Fruit fly (Drosophila melanogaster): ENCODE measurements around the gene lmgA.

The lmgA gene

dm6 chr2L:8514748-8515147 is 13.7 kb downstream of the lmgA start, which contains the start of the genes CG13097 and PIG-U (continued):
- no peak for TF ChIP-seq Tbp (GFP tag; optimal IDR thresholded peaks at IDR 0.05)
- TF ChIP-seq CG17829 (tag; optimal IDR thresholded peaks at IDR 0.05): peak; percentile 90
- peak; percentile 77 for TF ChIP-seq grau (tag; optimal IDR thresholded peaks at IDR 0.05)
- no peak for TF ChIP-seq bigmax (GFP tag; optimal IDR thresholded peaks at IDR 0.05)
- TF ChIP-seq z (GFP tag; IDR thresholded peaks at IDR 0.05): no peak
- peak; percentile 74 for TF ChIP-seq pho (GFP tag; optimal IDR thresholded peaks at IDR 0.05)
- TF ChIP-seq Hr78 (GFP tag; optimal IDR thresholded peaks at IDR 0.05): no peak
- TF ChIP-seq CG11560 (tag; IDR thresholded peaks at IDR 0.05): 0 out of 3 replicates have a peak, but pooled peaks have one; percentile 50
- TF ChIP-seq psq (GFP tag; optimal IDR thresholded peaks at IDR 0.05): peak; percentile 55
- TF ChIP-seq hbn (GFP tag; IDR thresholded peaks at IDR 0.05; ENCODE audit: partially characterized antibody): peak; percentile 96
- TF ChIP-seq CG2202 (tag; optimal IDR thresholded peaks at IDR 0.05): peak; percentile 55
- no peak for TF ChIP-seq CG15011 (GFP tag; optimal IDR thresholded peaks at IDR 0.05)
- peak; percentile 18 for TF ChIP-seq CG1603 (tag; optimal IDR thresholded peaks at IDR 0.05)
- TF ChIP-seq NC2β (GFP tag; optimal IDR thresholded peaks at IDR 0.05): peak; percentile 61
- TF ChIP-seq CG2678 (tag; optimal IDR thresholded peaks at IDR 0.05): no peak
- TF ChIP-seq Hand (GFP tag; optimal IDR thresholded peaks at IDR 0.05): peak; percentile 59
- TF ChIP-seq CG30403 (GFP tag; optimal IDR thresholded peaks at IDR 0.05): peak; percentile 92
- TF ChIP-seq CG10979 (tag; optimal IDR thresholded peaks at IDR 0.05): peak; percentile 72
- peak; percentile 84 for TF ChIP-seq tup (GFP tag; optimal IDR thresholded peaks at IDR 0.05)
- TF ChIP-seq al (GFP tag; IDR thresholded peaks at IDR 0.05): peak; percentile 80
- TF ChIP-seq CG13894 (tag; optimal IDR thresholded peaks at IDR 0.05): peak; percentile 86
- TF ChIP-seq sd (tag; optimal IDR thresholded peaks at IDR 0.05): no peak
- peak; percentile 38 for TF ChIP-seq sima (GFP tag; optimal IDR thresholded peaks at IDR 0.05)
- peak; percentile 53; the same call in 1 of the 2 replicates for TF ChIP-seq CG4360 (GFP tag; IDR thresholded peaks at IDR 0.05)
- TF ChIP-seq sna (GFP tag; IDR thresholded peaks at IDR 0.05; ENCODE audit: partially characterized antibody): peak; percentile 98
- TF ChIP-seq sisA (GFP tag; IDR thresholded peaks at IDR 0.05): peak; percentile 76
- TF ChIP-seq CG14965 (GFP tag; optimal IDR thresholded peaks at IDR 0.05; ENCODE audit: borderline replicate concordance): no peak
- no peak; the same call in 1 of the 3 replicates for TF ChIP-seq Optix (GFP tag; IDR thresholded peaks at IDR 0.05)
- TF ChIP-seq HLH4C (GFP tag; IDR thresholded peaks at IDR 0.05; ENCODE audit: partially characterized antibody): peak; percentile 86
- peak; percentile 69 for TF ChIP-seq CG8924 (tag; optimal IDR thresholded peaks at IDR 0.05)
- peak; percentile 85 for TF ChIP-seq hb (GFP tag; IDR thresholded peaks at IDR 0.05; ENCODE audit: partially characterized antibody)
- TF ChIP-seq btn (GFP tag; optimal IDR thresholded peaks at IDR 0.05): peak; percentile 14
- peak; percentile 1 for TF ChIP-seq ac (GFP tag; optimal IDR thresholded peaks at IDR 0.05)
- TF ChIP-seq TFAM (GFP tag; optimal IDR thresholded peaks at IDR 0.05): no peak
- TF ChIP-seq HLH3B (GFP tag; IDR thresholded peaks at IDR 0.05): peak; percentile 67; the same call in 1 of the 2 replicates
- peak; percentile 87 for TF ChIP-seq CG15514 (GFP tag; optimal IDR thresholded peaks at IDR 0.05)
- no peak for TF ChIP-seq ash1 (GFP tag; optimal IDR thresholded peaks at IDR 0.05)
- TF ChIP-seq Dad (GFP tag; optimal IDR thresholded peaks at IDR 0.05): peak; percentile 82
- no peak for TF ChIP-seq CG15269 (tag; optimal IDR thresholded peaks at IDR 0.05)
- TF ChIP-seq ems (GFP tag; optimal IDR thresholded peaks at IDR 0.05): peak; percentile 88
- TF ChIP-seq tna (GFP tag; IDR thresholded peaks at IDR 0.05; ENCODE audit: partially characterized antibody): peak; percentile 75; the same call in 1 of the 2 replicates
- TF ChIP-seq fd3F (GFP tag; optimal IDR thresholded peaks at IDR 0.05): peak; percentile 46
- TF ChIP-seq CG7963 (GFP tag; IDR thresholded peaks at IDR 0.05; ENCODE audit: partially characterized antibody): peak; percentile 78; the same call in 2 of the 3 replicates
- no peak for TF ChIP-seq CG6254 (GFP tag; optimal IDR thresholded peaks at IDR 0.05)
- peak; percentile 65 for TF ChIP-seq CG6683 (GFP tag; optimal IDR thresholded peaks at IDR 0.05)
- TF ChIP-seq CG32532 (GFP tag; IDR thresholded peaks at IDR 0.05): peak; percentile 83
- peak; percentile 46 for TF ChIP-seq CG9437 (GFP tag; optimal IDR thresholded peaks at IDR 0.05)
- TF ChIP-seq az2 (GFP tag; optimal IDR thresholded peaks at IDR 0.05): peak; percentile 84
- TF ChIP-seq grn (GFP tag; optimal IDR thresholded peaks at IDR 0.05): no peak
